Worm (Caenorhabditis elegans) whole organism, young adult: ENCODE measurements around the gene nhr-105.
A peak's percentile ranks its signal among the peaks of the same experiment; 100 is the strongest.

ENCODE experiments used
- C06A6.2 ChIP-seq: fragments of 200-800 bp; sonication (Bioruptor generic); conservative IDR thresholded peaks from 2 replicates; pipeline ENCODE4 v1.3.6; 2022; ENCODE audit warnings: missing genetic modification characterization, missing compliant biosample characterization
- F10E7.11 ChIP-seq: sonication (generic microtip); optimal IDR thresholded peaks from 2 replicates; lab custom pipeline; 2017; ENCODE audit warnings: mild to moderate bottlenecking, missing genetic modification characterization, moderate library complexity, missing compliant biosample characterization
- chd-7 ChIP-seq: sonication (generic microtip); optimal IDR thresholded peaks from 2 replicates; lab custom pipeline; 2016; ENCODE audit warnings: mild to moderate bottlenecking, missing genetic modification characterization, moderate library complexity, missing compliant biosample characterization
- ets-4 ChIP-seq: fragments of 200-800 bp; sonication (Bioruptor generic); optimal IDR thresholded peaks from 2 replicates; lab custom pipeline; 2018; ENCODE audit warnings: mild to moderate bottlenecking, missing genetic modification characterization, missing compliant biosample characterization
- hmg-1.2 ChIP-seq: fragments of 200-800 bp; sonication (Bioruptor generic); IDR thresholded peaks from 2 replicates; pipeline ENCODE4 v1.3.6; 2022; ENCODE audit warnings: missing genetic modification reagents, missing genetic modification characterization, missing compliant biosample characterization
- lin-35 ChIP-seq, 3 experiments: fragments of 150-350 bp in 2 of 3; sonication (generic microtip) in 1 of 3; optimal IDR thresholded peaks; 2 replicates each; lab custom pipeline; 2014 to 2018; ENCODE audit warnings: missing biosample characterization in 3 of 3, missing genetic modification characterization in 3 of 3, missing genetic modification reagents in 3 of 3
- mel-28 ChIP-seq: sonication (generic microtip); optimal IDR thresholded peaks from 2 replicates; lab custom pipeline; 2016; ENCODE audit warnings: borderline replicate concordance, mild to moderate bottlenecking, missing genetic modification characterization, missing compliant biosample characterization
- mes-4 ChIP-seq: sonication (generic microtip); optimal IDR thresholded peaks from 2 replicates; lab custom pipeline; 2016; ENCODE audit warnings: missing genotype, missing genetic modification characterization, missing compliant biosample characterization
- pbrm-1 ChIP-seq: fragments of 200-800 bp; sonication (Bioruptor generic); IDR thresholded peaks from 2 replicates; pipeline ENCODE4 v1.3.6; 2022; ENCODE audit warnings: missing genetic modification reagents, missing genetic modification characterization, missing compliant biosample characterization
- pha-4 ChIP-seq: fragments of 150-350 bp; sonication (generic microtip); optimal IDR thresholded peaks from 2 replicates; lab custom pipeline; 2014; ENCODE audit warnings: missing biosample characterization, missing genetic modification reagents, missing genetic modification characterization
- sdz-38 ChIP-seq: sonication (generic microtip); optimal IDR thresholded peaks from 2 replicates; lab custom pipeline; 2016; ENCODE audit warnings: missing genotype, missing genetic modification characterization, missing compliant biosample characterization
- unc-62 ChIP-seq: fragments of 150-350 bp; optimal IDR thresholded peaks from 2 replicates; lab custom pipeline; 2014; ENCODE audit warnings: missing biosample characterization, missing genetic modification reagents, missing genetic modification characterization

ce11 chrIV:7044552-7045139, 5.3 kb upstream of the nhr-105 start, which contains the start of gene tin-9.1:
- no peak for TF ChIP-seq mes-4 (tag; lab: Kevin White, UChicago)
- TF ChIP-seq unc-62, result no peak
- TF ChIP-seq chd-7 (tag; lab: Kevin White, UChicago), result no peak
- no peak for TF ChIP-seq F10E7.11
- no peak for TF ChIP-seq pbrm-1
- TF ChIP-seq pha-4, result no peak
- TF ChIP-seq lin-35 (GFP tag; optimal IDR thresholded peaks at IDR 0.05; lab: Kevin White, UChicago), result peak in 1 of 3 experiments; percentile 67
- no peak for TF ChIP-seq ets-4 (GFP tag; lab: Kevin White, UChicago)
- peak; percentile 70 for TF ChIP-seq hmg-1.2 (GFP tag; lab: Robert Waterston, UW)
- TF ChIP-seq C06A6.2, result no peak
- TF ChIP-seq mel-28 (tag; lab: Kevin White, UChicago), result no peak
- TF ChIP-seq sdz-38 (tag; lab: Kevin White, UChicago), result no peak
